Worm (Caenorhabditis elegans) whole organism, L1 larva: ENCODE data around the gene sptl-1.
A peak's percentile ranks its signal among the peaks of the same experiment; 100 is the strongest.

Experiments used
- blmp-1 ChIP-seq: fragments of 150-350 bp; optimal IDR thresholded peaks from 2 replicates; lab custom pipeline; 2014; ENCODE audit warnings: missing biosample characterization, missing genetic modification characterization
- ceh-8 ChIP-seq: fragments of 200-800 bp; sonication (Bioruptor generic); optimal IDR thresholded peaks from 2 replicates; lab custom pipeline; 2018; ENCODE audit warnings: mild to moderate bottlenecking, missing genetic modification characterization, moderate library complexity, missing compliant biosample characterization
- ceh-90 ChIP-seq: sonication (generic microtip); optimal IDR thresholded peaks from 2 replicates; lab custom pipeline; 2016; ENCODE audit warnings: missing genetic modification characterization, missing compliant biosample characterization
- ces-1 ChIP-seq: fragments of 150-350 bp; optimal IDR thresholded peaks from 2 replicates; lab custom pipeline; 2014; ENCODE audit warnings: missing biosample characterization, missing genetic modification reagents, missing genetic modification characterization
- efl-3 ChIP-seq: fragments of 200-800 bp; sonication (Bioruptor generic); optimal IDR thresholded peaks from 2 replicates; lab custom pipeline; 2018; ENCODE audit warnings: mild to moderate bottlenecking, missing genetic modification characterization, missing compliant biosample characterization
- fkh-10 ChIP-seq: sonication (generic microtip); optimal IDR thresholded peaks from 2 replicates; lab custom pipeline; 2017; ENCODE audit warnings: missing biosample characterization, missing genetic modification reagents, missing genetic modification characterization
- fkh-4 ChIP-seq: sonication (generic microtip); optimal IDR thresholded peaks from 2 replicates; lab custom pipeline; 2016; ENCODE audit warnings: missing compliant biosample characterization, missing genetic modification characterization, borderline replicate concordance
- fkh-8 ChIP-seq: sonication (generic microtip); optimal IDR thresholded peaks from 2 replicates; lab custom pipeline; 2016; ENCODE audit warnings: mild to moderate bottlenecking, missing genetic modification characterization, missing compliant biosample characterization
- irx-1 ChIP-seq: sonication (generic microtip); optimal IDR thresholded peaks from 2 replicates; lab custom pipeline; 2016; ENCODE audit warnings: missing genetic modification characterization, missing compliant biosample characterization
- isw-1 ChIP-seq: fragments of 200-800 bp; sonication (Bioruptor generic); IDR thresholded peaks from 2 replicates; pipeline ENCODE4 v1.3.6; 2022; ENCODE audit warnings: missing genetic modification characterization, missing compliant biosample characterization
- lin-13 ChIP-seq: fragments of 150-350 bp; optimal IDR thresholded peaks from 2 replicates; lab custom pipeline; 2014; ENCODE audit warnings: missing biosample characterization, missing genetic modification reagents, missing genetic modification characterization
- lin-14 ChIP-seq: fragments of 200-800 bp; sonication (Bioruptor generic); optimal IDR thresholded peaks from 2 replicates; lab custom pipeline; 2018; ENCODE audit warnings: mild to moderate bottlenecking, missing genetic modification characterization, moderate library complexity, missing compliant biosample characterization
- lin-15B ChIP-seq: fragments of 150-350 bp; sonication (generic microtip); optimal IDR thresholded peaks from 3 replicates; lab custom pipeline; 2014; ENCODE audit warnings: missing biosample characterization, missing genetic modification characterization
- lin-35 ChIP-seq, 2 experiments: fragments of 150-350 bp; optimal IDR thresholded peaks; 2 replicates each; lab custom pipeline; 2014; ENCODE audit warnings: missing biosample characterization in 2 of 2, missing genetic modification characterization in 2 of 2, missing genetic modification reagents in 2 of 2
- lin-39 ChIP-seq: fragments of 150-350 bp; optimal IDR thresholded peaks from 2 replicates; lab custom pipeline; 2014; ENCODE audit warnings: missing biosample characterization, missing genetic modification reagents, missing genetic modification characterization
- mdl-1 ChIP-seq, 2 experiments: fragments of 150-350 bp; optimal IDR thresholded peaks; 2 replicates each; lab custom pipeline; 2014 to 2017; ENCODE audit warnings: missing biosample characterization in 2 of 2, missing genetic modification characterization in 2 of 2, inconsistent platforms in 1 of 2
- mep-1 ChIP-seq: fragments of 150-350 bp; optimal IDR thresholded peaks from 2 replicates; lab custom pipeline; 2014; ENCODE audit warnings: missing biosample characterization, missing genetic modification characterization
- nhr-11 ChIP-seq: fragments of 150-350 bp; optimal IDR thresholded peaks from 2 replicates; lab custom pipeline; 2014; ENCODE audit warnings: missing biosample characterization, missing genetic modification characterization
- nhr-47 ChIP-seq: sonication (generic microtip); optimal IDR thresholded peaks from 2 replicates; lab custom pipeline; 2016; ENCODE audit warnings: mild to moderate bottlenecking, missing genetic modification characterization, moderate library complexity, missing compliant biosample characterization
- nhr-76 ChIP-seq: sonication (generic microtip); optimal IDR thresholded peaks from 2 replicates; lab custom pipeline; 2017; ENCODE audit warnings: missing biosample characterization, missing genetic modification characterization
- nhr-77 ChIP-seq: fragments of 150-350 bp; optimal IDR thresholded peaks from 2 replicates; lab custom pipeline; 2014; ENCODE audit warnings: missing biosample characterization, missing genetic modification characterization
- nhr-85 ChIP-seq: sonication (generic microtip); peaks from one replicate; lab custom pipeline; 2016; ENCODE audit warnings: missing genetic modification characterization, inconsistent platforms, missing compliant biosample characterization
- nhr-90 ChIP-seq: sonication (generic microtip); optimal IDR thresholded peaks from 2 replicates; lab custom pipeline; 2016; ENCODE audit warnings: mild to moderate bottlenecking, missing genetic modification characterization, missing compliant biosample characterization; ENCODE audit not compliant: poor library complexity
- pax-3 ChIP-seq: fragments of 200-800 bp; sonication (Bioruptor generic); optimal IDR thresholded peaks from 2 replicates; lab custom pipeline; 2018; ENCODE audit warnings: mild to moderate bottlenecking, missing genetic modification characterization, moderate library complexity, missing compliant biosample characterization
- rnt-1 ChIP-seq: sonication (generic microtip); optimal IDR thresholded peaks from 2 replicates; lab custom pipeline; 2016; ENCODE audit warnings: mild to moderate bottlenecking, missing genetic modification characterization, moderate library complexity, missing compliant biosample characterization
- sox-4 ChIP-seq: sonication (generic microtip); optimal IDR thresholded peaks from 2 replicates; lab custom pipeline; 2016; ENCODE audit warnings: missing genetic modification characterization, missing compliant biosample characterization
- sptf-1 ChIP-seq: fragments of 150-350 bp; optimal IDR thresholded peaks from 2 replicates; lab custom pipeline; 2014; ENCODE audit warnings: missing biosample characterization, missing genetic modification characterization
- unc-98 ChIP-seq: fragments of 200-800 bp; sonication (Bioruptor generic); IDR thresholded peaks from 2 replicates; pipeline ENCODE4 v1.3.6; 2022; ENCODE audit warnings: missing genetic modification characterization, missing compliant biosample characterization
- vab-15 ChIP-seq: sonication (generic microtip); optimal IDR thresholded peaks from 2 replicates; lab custom pipeline; 2017; ENCODE audit warnings: missing genotype, mild to moderate bottlenecking, missing genetic modification characterization, missing compliant biosample characterization
- xbp-1 ChIP-seq: sonication (generic microtip); optimal IDR thresholded peaks from 2 replicates; lab custom pipeline; 2016; ENCODE audit warnings: missing genetic modification characterization, missing compliant biosample characterization
- zip-4 ChIP-seq: fragments of 200-800 bp; sonication (Bioruptor generic); optimal IDR thresholded peaks from 2 replicates; lab custom pipeline; 2018; ENCODE audit warnings: mild to moderate bottlenecking, missing genetic modification characterization, moderate library complexity, missing compliant biosample characterization
- ztf-11 ChIP-seq, 2 experiments: sonication (generic microtip); optimal IDR thresholded peaks; 2 replicates each; lab custom pipeline; 2016 to 2017; ENCODE audit warnings: missing genetic modification characterization in 2 of 2, missing biosample characterization in 1 of 2, missing compliant biosample characterization in 1 of 2

Gene sptl-1

DNA sequence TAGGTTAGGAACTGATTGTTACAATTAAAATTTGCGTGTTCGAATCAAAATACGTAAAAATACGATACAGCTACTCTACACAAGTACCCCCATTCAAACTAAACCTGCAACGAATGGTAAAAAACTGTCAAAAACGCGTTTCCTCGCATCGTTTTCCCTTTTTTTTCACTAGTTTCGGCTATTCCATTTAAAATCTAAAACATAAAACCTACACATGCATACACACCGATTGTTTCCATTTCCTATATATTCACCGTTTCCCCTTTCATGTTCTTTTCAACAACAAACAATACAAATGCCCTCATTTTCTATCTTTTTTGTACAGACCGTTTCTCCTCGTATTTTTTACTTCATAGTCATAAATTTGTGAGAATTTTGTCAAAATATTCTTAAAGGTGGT is 17.3 kb downstream of the sptl-1 start:
- TF ChIP-seq lin-15B (tag; lab: Kevin White, UChicago) (no peak), blmp-1 (tag; lab: Kevin White, UChicago) (peak; percentile 72), mdl-1 (tag; optimal IDR thresholded peaks at IDR 0.05; lab: Kevin White, UChicago) (no peak)

DNA sequence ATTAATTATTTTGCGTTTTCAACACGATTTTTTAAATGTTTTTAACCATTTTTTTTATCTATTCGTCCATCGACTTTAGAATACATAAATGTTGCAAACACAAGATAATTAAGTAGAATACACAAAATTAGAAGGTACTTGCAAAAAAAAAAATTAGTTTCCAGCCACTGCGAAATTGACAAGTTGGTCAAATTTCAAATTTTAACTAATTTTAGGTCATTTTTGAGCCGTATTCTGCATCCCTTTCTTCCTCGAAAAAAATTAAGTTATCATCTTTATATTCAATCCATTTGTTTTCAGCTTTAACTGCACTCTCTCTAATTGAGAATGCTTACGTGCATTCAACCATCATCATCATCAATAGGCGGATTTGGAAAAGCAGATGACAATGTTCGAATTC is 17.9 kb downstream of the sptl-1 start, which contains the start of gene egl-26:
Gene egl-26, plus strand, starts transcription at position 301 of the 400 bp plus-strand sequence.
- TF ChIP-seq ceh-90 (tag; lab: Kevin White, UChicago): no peak
- TF ChIP-seq nhr-85 (tag; lab: Kevin White, UChicago): no peak
- TF ChIP-seq xbp-1: no peak
- no peak for TF ChIP-seq rnt-1 (tag; lab: Kevin White, UChicago)
- no peak for TF ChIP-seq ztf-11 (tag; optimal IDR thresholded peaks at IDR 0.05; lab: Kevin White, UChicago)
- TF ChIP-seq nhr-77: no peak
- TF ChIP-seq zip-4: no peak
- no peak for TF ChIP-seq fkh-4 (tag; lab: Kevin White, UChicago)
- TF ChIP-seq, all 84 proteins: peak for 0

DNA sequence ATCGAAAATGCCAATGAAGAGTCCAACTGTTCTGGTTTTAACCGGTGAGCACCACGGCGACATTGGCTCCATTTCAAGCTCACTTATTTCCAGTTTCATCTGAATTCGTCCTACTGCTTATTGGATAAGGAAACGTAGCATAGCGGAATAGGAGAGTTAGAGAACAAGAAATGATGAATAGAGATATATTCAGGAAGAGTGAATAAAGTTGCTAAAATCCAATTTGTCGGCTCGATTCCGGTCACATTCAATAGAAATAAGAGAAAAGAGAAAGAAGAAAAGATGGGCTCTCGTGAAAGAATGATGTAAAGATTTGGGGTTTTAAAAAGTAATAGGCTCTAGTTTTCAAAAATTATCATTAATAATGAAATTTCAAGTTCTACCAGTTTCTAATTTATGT is 21.9 kb downstream of the sptl-1 start:
- TF ChIP-seq lin-14 (GFP tag; lab: Kevin White, UChicago): peak; percentile 61
- TF ChIP-seq fkh-10 (GFP tag; lab: Kevin White, UChicago): peak; percentile 83
- TF ChIP-seq ces-1: peak; percentile 59
- peak; percentile 19 for TF ChIP-seq xbp-1
- TF ChIP-seq rnt-1 (tag; lab: Kevin White, UChicago): no peak

DNA sequence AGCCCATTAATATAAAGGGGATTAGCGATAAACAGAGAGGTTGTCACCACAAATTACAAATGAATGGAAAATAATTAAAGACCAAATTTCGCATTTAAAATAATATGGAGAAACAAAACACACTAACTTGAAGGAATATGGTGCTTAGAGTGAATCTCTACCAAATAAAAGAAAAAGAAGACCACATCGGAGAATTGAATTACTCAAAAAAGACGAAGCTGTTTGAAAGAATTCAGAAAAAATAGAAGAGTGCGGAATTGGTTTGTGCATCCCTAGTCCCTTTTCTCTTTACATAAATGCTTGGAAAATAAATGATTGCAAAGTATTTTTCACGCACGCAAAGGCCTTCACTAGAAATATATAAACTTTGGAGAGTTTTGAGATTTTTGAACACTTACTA is 22.4 kb downstream of the sptl-1 start:
- TF ChIP-seq ceh-8 (GFP tag; lab: Kevin White, UChicago): peak; percentile 50
- peak; percentile 33 for TF ChIP-seq lin-14 (GFP tag; lab: Kevin White, UChicago)
- no peak for TF ChIP-seq nhr-47 (tag; lab: Kevin White, UChicago)

DNA sequence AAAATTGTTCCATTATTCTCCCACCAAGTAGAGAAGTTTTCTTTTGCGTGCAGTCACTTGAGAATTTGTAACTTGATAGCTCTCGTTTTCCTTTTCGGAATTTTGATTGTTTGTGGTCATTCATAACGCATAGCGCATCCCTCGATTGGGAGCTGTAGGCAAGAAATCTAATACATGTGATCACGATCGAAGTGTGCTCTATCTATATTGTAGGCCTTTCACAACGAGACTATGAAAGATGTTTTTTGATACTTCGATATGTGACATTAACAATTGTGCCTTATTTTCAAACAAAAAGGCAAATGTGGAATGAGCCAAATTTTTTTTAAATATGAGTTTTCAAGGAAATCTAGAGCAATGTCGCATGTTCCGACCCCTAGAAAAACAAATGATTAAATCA is 24.4 kb downstream of the sptl-1 start:
- TF ChIP-seq isw-1 (GFP tag; lab: Robert Waterston, UW) (no peak), sptf-1 (tag; lab: Kevin White, UChicago) (no peak), nhr-11 (tag; lab: Kevin White, UChicago) (no peak), unc-98 (no peak), mep-1 (tag; lab: Kevin White, UChicago) (no peak), lin-39 (tag; lab: Kevin White, UChicago) (no peak), irx-1 (tag; lab: Kevin White, UChicago) (no peak), pax-3 (tag; lab: Kevin White, UChicago) (no peak), fkh-8 (tag; lab: Kevin White, UChicago) (no peak), efl-3 (GFP tag; lab: Kevin White, UChicago) (no peak), vab-15 (tag; lab: Kevin White, UChicago) (no peak), ceh-90 (tag; lab: Kevin White, UChicago) (no peak), blmp-1 (tag; lab: Kevin White, UChicago) (no peak), nhr-76 (no peak), ceh-8 (GFP tag; lab: Kevin White, UChicago) (no peak), lin-13 (GFP tag; lab: Kevin White, UChicago) (no peak), nhr-90 (tag; lab: Kevin White, UChicago) (no peak)

ce11 chrII:76662-77061 is 25.2 kb downstream of the sptl-1 start:
- TF ChIP-seq lin-35 (GFP tag; optimal IDR thresholded peaks at IDR 0.05; lab: Kevin White, UChicago): peak in 1 of 2 experiments; percentile 7
- TF ChIP-seq sox-4: no peak
